Fruit fly (Drosophila melanogaster) whole organism, prepupa: ENCODE results near the gene Gr22c.
A peak's percentile ranks its signal among the peaks of the same experiment; 100 is the strongest.

ENCODE experiments used
- Blimp-1 ChIP-seq: fragments of 200-800 bp; sonication (Bioruptor generic); optimal IDR thresholded peaks from 3 replicates; lab custom pipeline; 2017; ENCODE audit warnings: missing biosample characterization, missing genetic modification characterization, mild to moderate bottlenecking, moderate library complexity, missing genetic modification reagents
- CG4318 ChIP-seq: fragments of 200-800 bp; sonication (Bioruptor generic); optimal IDR thresholded peaks from 3 replicates; lab custom pipeline; 2017; ENCODE audit warnings: missing biosample characterization, mild to moderate bottlenecking, missing genetic modification characterization
- CG6163 ChIP-seq: fragments of 200-800 bp; sonication (Bioruptor generic); IDR thresholded peaks from 3 replicates; pipeline ENCODE4 v1.3.6; 2022; ENCODE audit warnings: missing biosample characterization, missing genetic modification characterization
- CG6808 ChIP-seq: fragments of 200-800 bp; sonication (Bioruptor generic); optimal IDR thresholded peaks from 3 replicates; lab custom pipeline; 2017; ENCODE audit warnings: missing biosample characterization, missing genetic modification characterization, mild to moderate bottlenecking, moderate library complexity, missing genetic modification reagents
- CG6854 ChIP-seq: fragments of 200-800 bp; sonication (Bioruptor generic); optimal IDR thresholded peaks from 2 replicates; lab custom pipeline; 2017; ENCODE audit warnings: missing biosample characterization, mild to moderate bottlenecking, missing genetic modification characterization
- Eip75B ChIP-seq: fragments of 200-800 bp; sonication (Bioruptor generic); optimal IDR thresholded peaks from 3 replicates; lab custom pipeline; 2016; ENCODE audit warnings: missing biosample characterization, missing genetic modification characterization
- svp ChIP-seq: fragments of 200-800 bp; sonication (Bioruptor generic); peaks from one replicate; lab custom pipeline; 2016; ENCODE audit warnings: missing biosample characterization, missing genetic modification characterization

DNA sequence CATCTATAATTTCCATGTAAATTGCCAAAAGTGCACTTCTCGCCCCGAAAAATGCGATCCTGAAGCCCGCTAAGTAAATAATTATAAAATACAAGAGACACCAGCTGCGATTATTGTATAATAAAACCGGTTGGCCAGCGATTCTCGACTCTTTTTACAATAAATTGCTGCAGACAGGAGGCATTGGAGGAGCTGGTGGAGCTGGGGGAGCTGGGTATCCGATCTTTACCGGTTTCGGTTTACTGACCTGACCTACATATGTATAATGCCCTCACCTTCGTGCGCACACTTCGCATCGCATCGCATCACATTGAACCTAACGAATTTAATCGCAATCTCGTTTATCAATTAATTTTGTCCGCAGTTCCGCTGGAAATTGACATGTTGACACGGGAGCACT lies 43.2 kb downstream of the Gr22c start:
- TF ChIP-seq CG4318 (no peak), svp (GFP tag; lab: Kevin White, UChicago) (peak; percentile 69), Blimp-1 (GFP tag; lab: Kevin White, UChicago) (no peak), CG6163 (GFP tag; lab: Robert Waterston, UW) (no peak), CG6854 (GFP tag; lab: Kevin White, UChicago) (no peak), CG6808 (no peak), Eip75B (GFP tag; lab: Kevin White, UChicago) (peak; percentile 38)
